Fruit fly (Drosophila melanogaster) whole organism, embryonic: ENCODE data around the gene CG33299.

Experiments used
- ATbp ChIP-seq: fragments of 200-800 bp; sonication (Bioruptor generic); optimal IDR thresholded peaks from 2 replicates; lab custom pipeline; 2017; ENCODE audit warnings: missing biosample characterization, mild to moderate bottlenecking, missing genetic modification characterization, missing genetic modification reagents
- Abd-B ChIP-seq: fragments of 200-800 bp; sonication (Bioruptor generic); optimal IDR thresholded peaks from 2 replicates; lab custom pipeline; 2018; ENCODE audit warnings: missing biosample characterization, mild to moderate bottlenecking, missing genetic modification characterization, moderate library complexity
- CG10267 ChIP-seq: fragments of 200-800 bp; sonication (Bioruptor generic); optimal IDR thresholded peaks from 2 replicates; lab custom pipeline; 2018; ENCODE audit warnings: missing biosample characterization, mild to moderate bottlenecking, missing genetic modification characterization, moderate library complexity
- CG11504 ChIP-seq: fragments of 200-800 bp; sonication (Bioruptor generic); optimal IDR thresholded peaks from 3 replicates; lab custom pipeline; 2019; ENCODE audit warnings: missing biosample characterization, mild to moderate bottlenecking, missing genetic modification characterization, moderate library complexity
- CG12104 ChIP-seq: fragments of 200-800 bp; sonication (Bioruptor generic); optimal IDR thresholded peaks from 3 replicates; lab custom pipeline; 2016; ENCODE audit warnings: missing biosample characterization, missing genetic modification characterization
- CG12236 ChIP-seq: fragments of 200-800 bp; sonication (Bioruptor generic); optimal IDR thresholded peaks from 2 replicates; lab custom pipeline; 2016; ENCODE audit warnings: missing biosample characterization, missing genetic modification characterization
- CG1233 ChIP-seq: fragments of 200-800 bp; sonication (Bioruptor generic); optimal IDR thresholded peaks from 4 replicates; lab custom pipeline; 2018; ENCODE audit warnings: missing biosample characterization, mild to moderate bottlenecking, missing genetic modification characterization
- CG13287 ChIP-seq: fragments of 200-800 bp; sonication (Bioruptor generic); IDR thresholded peaks from 2 replicates; pipeline ENCODE4 v1.3.6; 2022; ENCODE audit warnings: missing biosample characterization, missing genetic modification characterization; ENCODE audit not compliant: partially characterized antibody
- CG15073 ChIP-seq: fragments of 200-800 bp; sonication (Bioruptor generic); optimal IDR thresholded peaks from 2 replicates; lab custom pipeline; 2016; ENCODE audit warnings: missing biosample characterization, missing genetic modification characterization
- CG15269 ChIP-seq: fragments of 200-800 bp; sonication (Bioruptor generic); optimal IDR thresholded peaks from 2 replicates; lab custom pipeline; 2018; ENCODE audit warnings: missing biosample characterization, mild to moderate bottlenecking, missing genetic modification characterization, moderate library complexity
- CG1529 ChIP-seq: fragments of 200-800 bp; sonication (Bioruptor generic); optimal IDR thresholded peaks from 3 replicates; lab custom pipeline; 2018; ENCODE audit warnings: missing biosample characterization, missing genetic modification characterization
- CG15479 ChIP-seq: fragments of 200-800 bp; sonication (Bioruptor generic); optimal IDR thresholded peaks from 3 replicates; lab custom pipeline; 2019; ENCODE audit warnings: missing biosample characterization, mild to moderate bottlenecking, missing genetic modification characterization, moderate library complexity
- CG1602 ChIP-seq: fragments of 200-800 bp; sonication (Bioruptor generic); optimal IDR thresholded peaks from 3 replicates; lab custom pipeline; 2016; ENCODE audit warnings: missing biosample characterization, missing genetic modification characterization
- CG1647 ChIP-seq: fragments of 200-800 bp; sonication (Bioruptor generic); optimal IDR thresholded peaks from 3 replicates; lab custom pipeline; 2016; ENCODE audit warnings: missing biosample characterization, missing genetic modification characterization
- CG16779 ChIP-seq: fragments of 200-800 bp; sonication (Bioruptor generic); IDR thresholded peaks from 2 replicates; pipeline ENCODE4 v1.3.6; 2022; ENCODE audit warnings: missing biosample characterization, missing genetic modification characterization
- CG2120 ChIP-seq: fragments of 200-800 bp; sonication (Bioruptor generic); optimal IDR thresholded peaks from 3 replicates; lab custom pipeline; 2016; ENCODE audit warnings: missing biosample characterization, missing genetic modification characterization
- CG2202 ChIP-seq: fragments of 200-800 bp; sonication (Bioruptor generic); optimal IDR thresholded peaks from 2 replicates; lab custom pipeline; 2018; ENCODE audit warnings: missing biosample characterization, mild to moderate bottlenecking, missing genetic modification characterization
- CG31224 ChIP-seq: fragments of 200-800 bp; sonication (Bioruptor generic); IDR thresholded peaks from 2 replicates; pipeline ENCODE4 v1.3.6; 2022; ENCODE audit warnings: missing biosample characterization, missing genetic modification characterization
- CG32532 ChIP-seq: fragments of 200-800 bp; sonication (Bioruptor generic); IDR thresholded peaks from 2 replicates; pipeline ENCODE4 v1.3.6; 2022; ENCODE audit warnings: missing biosample characterization, missing genetic modification characterization
- CG4404 ChIP-seq: fragments of 200-800 bp; sonication (Bioruptor generic); IDR thresholded peaks from 2 replicates; pipeline ENCODE4 v1.3.6; 2022; ENCODE audit warnings: missing biosample characterization, missing genetic modification characterization
- CG4854 ChIP-seq: fragments of 200-800 bp; sonication (Bioruptor generic); optimal IDR thresholded peaks from 2 replicates; lab custom pipeline; 2016; ENCODE audit warnings: missing biosample characterization, missing genetic modification characterization, inconsistent platforms
- CG6175 ChIP-seq: fragments of 200-800 bp; sonication (Bioruptor generic); IDR thresholded peaks from 3 replicates; pipeline ENCODE4 v1.3.6; 2022; ENCODE audit warnings: missing biosample characterization, missing genetic modification characterization
- CG6689 ChIP-seq: fragments of 200-800 bp; sonication (Bioruptor generic); IDR thresholded peaks from 2 replicates; pipeline ENCODE4 v1.3.6; 2022; ENCODE audit warnings: missing biosample characterization, missing genetic modification characterization
- CG7745 ChIP-seq: fragments of 200-800 bp; sonication (Bioruptor generic); optimal IDR thresholded peaks from 2 replicates; lab custom pipeline; 2018; ENCODE audit warnings: missing biosample characterization, mild to moderate bottlenecking, missing genetic modification characterization, moderate library complexity
- CG9797 ChIP-seq: fragments of 200-800 bp; sonication (Bioruptor generic); optimal IDR thresholded peaks from 3 replicates; lab custom pipeline; 2018; ENCODE audit warnings: missing biosample characterization, mild to moderate bottlenecking, missing genetic modification characterization
- Dip2 ChIP-seq: fragments of 200-800 bp; sonication (Bioruptor generic); IDR thresholded peaks from 2 replicates; pipeline ENCODE4 v1.3.6; 2022; ENCODE audit warnings: missing biosample characterization, missing genetic modification characterization
- E2f1 ChIP-seq: fragments of 200-800 bp; sonication (Bioruptor generic); IDR thresholded peaks from 2 replicates; pipeline ENCODE4 v1.3.6; 2022; ENCODE audit warnings: missing biosample characterization, missing genetic modification characterization
- E2f2 ChIP-seq: fragments of 200-800 bp; sonication (Bioruptor generic); IDR thresholded peaks from 2 replicates; pipeline ENCODE4 v1.3.6; 2022; ENCODE audit warnings: missing biosample characterization, missing genetic modification characterization
- Ets65A ChIP-seq: fragments of 200-800 bp; sonication (Bioruptor generic); peaks from one replicate; lab custom pipeline; 2016; ENCODE audit warnings: missing biosample characterization, missing genetic modification characterization
- Ets97D ChIP-seq: fragments of 200-800 bp; sonication (Bioruptor generic); optimal IDR thresholded peaks from 3 replicates; lab custom pipeline; 2016; ENCODE audit warnings: missing biosample characterization, missing genetic modification characterization
- H15 ChIP-seq: fragments of 200-800 bp; sonication (Bioruptor generic); IDR thresholded peaks from 3 replicates; pipeline ENCODE4 v1.3.6; 2022; ENCODE audit warnings: missing biosample characterization, missing genetic modification characterization
- HLH4C ChIP-seq: fragments of 200-800 bp; sonication (Bioruptor generic); IDR thresholded peaks from 3 replicates; pipeline ENCODE4 v1.3.6; 2022; ENCODE audit warnings: missing biosample characterization, missing genetic modification characterization; ENCODE audit not compliant: partially characterized antibody
- Hmr ChIP-seq: fragments of 200-800 bp; sonication (Bioruptor generic); optimal IDR thresholded peaks from 3 replicates; lab custom pipeline; 2017; ENCODE audit warnings: mild to moderate bottlenecking, missing biosample characterization, missing genetic modification reagents, missing genetic modification characterization
- Hr39 ChIP-seq: fragments of >200 bp; optimal IDR thresholded peaks from 2 replicates; lab custom pipeline; 2017
- Lim3 ChIP-seq: fragments of 200-800 bp; sonication (Bioruptor generic); IDR thresholded peaks from 2 replicates; pipeline ENCODE4 v1.3.6; 2022; ENCODE audit warnings: missing biosample characterization, missing genetic modification characterization
- Lpt ChIP-seq: fragments of >200 bp; optimal IDR thresholded peaks from 2 replicates; lab custom pipeline; 2018; ENCODE audit warnings: missing biosample characterization, missing genetic modification characterization
- Nf-YB ChIP-seq: fragments of 200-800 bp; sonication (Bioruptor generic); optimal IDR thresholded peaks from 3 replicates; lab custom pipeline; 2019; ENCODE audit warnings: missing biosample characterization, mild to moderate bottlenecking, missing genetic modification characterization, moderate library complexity
- PHDP ChIP-seq: fragments of 200-800 bp; sonication (Bioruptor generic); optimal IDR thresholded peaks from 3 replicates; lab custom pipeline; 2018; ENCODE audit warnings: missing biosample characterization, mild to moderate bottlenecking, missing genetic modification characterization, moderate library complexity
- Rfx ChIP-seq: fragments of 200-800 bp; sonication (Bioruptor generic); IDR thresholded peaks from 2 replicates; pipeline ENCODE4 v1.3.6; 2022; ENCODE audit warnings: missing biosample characterization, missing genetic modification characterization
- Usf ChIP-seq: fragments of 200-800 bp; sonication (Bioruptor generic); optimal IDR thresholded peaks from 2 replicates; lab custom pipeline; 2017; ENCODE audit warnings: missing genotype, missing biosample characterization, missing genetic modification characterization
- Xrp1 ChIP-seq: fragments of 200-800 bp; sonication (Bioruptor generic); IDR thresholded peaks from 2 replicates; pipeline ENCODE4 v1.3.6; 2022; ENCODE audit warnings: missing biosample characterization, missing genetic modification characterization
- YL-1 ChIP-seq: fragments of 200-800 bp; sonication (Bioruptor generic); optimal IDR thresholded peaks from 3 replicates; lab custom pipeline; 2017; ENCODE audit warnings: missing biosample characterization, mild to moderate bottlenecking, missing genetic modification characterization
- btn ChIP-seq: fragments of 200-800 bp; sonication (Bioruptor generic); optimal IDR thresholded peaks from 2 replicates; lab custom pipeline; 2016; ENCODE audit warnings: missing biosample characterization, missing genetic modification characterization
- corto ChIP-seq: fragments of 200-800 bp; sonication (Bioruptor generic); optimal IDR thresholded peaks from 2 replicates; lab custom pipeline; 2016; ENCODE audit warnings: missing biosample characterization, mild to moderate bottlenecking, missing genetic modification characterization, moderate library complexity
- disco-r ChIP-seq: fragments of 200-800 bp; sonication (Bioruptor generic); optimal IDR thresholded peaks from 2 replicates; lab custom pipeline; 2016; ENCODE audit warnings: missing biosample characterization, missing genetic modification characterization
- ems ChIP-seq: fragments of 200-800 bp; sonication (Bioruptor generic); optimal IDR thresholded peaks from 3 replicates; lab custom pipeline; 2016; ENCODE audit warnings: missing biosample characterization, missing genetic modification characterization
- grau ChIP-seq: fragments of 200-800 bp; optimal IDR thresholded peaks from 3 replicates; lab custom pipeline; 2019; ENCODE audit warnings: missing biosample characterization, mild to moderate bottlenecking, missing genetic modification characterization, moderate library complexity
- inv ChIP-seq: fragments of 200-800 bp; sonication (Bioruptor generic); IDR thresholded peaks from 2 replicates; pipeline ENCODE4 v1.3.6; 2022; ENCODE audit warnings: missing biosample characterization, missing genetic modification characterization; ENCODE audit not compliant: partially characterized antibody
- luna ChIP-seq: fragments of 200-800 bp; sonication (Bioruptor generic); optimal IDR thresholded peaks from 2 replicates; lab custom pipeline; 2016; ENCODE audit warnings: missing biosample characterization, missing genetic modification characterization
- otp ChIP-seq: fragments of 200-800 bp; sonication (Bioruptor generic); IDR thresholded peaks from 3 replicates; pipeline ENCODE4, ENCODE4 v1.3.6; 2022; ENCODE audit warnings: missing biosample characterization, missing genetic modification characterization
- row ChIP-seq: fragments of 200-800 bp; sonication (Bioruptor generic); IDR thresholded peaks from 3 replicates; pipeline ENCODE4 v1.3.6; 2022; ENCODE audit warnings: missing biosample characterization, missing genetic modification characterization
- vfl ChIP-seq: fragments of 200-800 bp; sonication (Bioruptor generic); optimal IDR thresholded peaks from 2 replicates; lab custom pipeline; 2016; ENCODE audit warnings: missing biosample characterization, missing genetic modification characterization
- zf30C ChIP-seq: fragments of 200-800 bp; sonication (Bioruptor generic); optimal IDR thresholded peaks from 3 replicates; lab custom pipeline; 2018; ENCODE audit warnings: missing biosample characterization, mild to moderate bottlenecking, missing genetic modification characterization

CG33299 gene

DNA sequence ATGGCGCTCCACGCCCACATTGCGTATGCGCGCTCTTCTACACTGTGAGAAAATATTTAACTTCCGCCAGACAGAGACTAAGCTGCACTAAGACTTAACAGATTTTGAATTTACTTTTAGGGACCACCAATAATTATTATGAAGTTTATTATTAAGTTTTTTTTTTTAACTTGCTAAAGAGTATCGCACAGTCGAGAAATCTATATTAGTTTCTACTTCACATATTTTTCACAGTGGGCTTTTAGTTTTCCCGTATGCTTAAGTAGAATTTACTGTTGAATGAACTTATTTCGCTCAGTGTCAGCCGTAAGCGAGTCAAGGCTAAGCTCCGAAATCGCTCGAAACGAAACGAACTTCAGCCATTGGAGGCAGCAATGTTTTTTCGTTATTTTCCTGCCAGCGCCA is 4.1 kb downstream of the CG33299 start (continued):
- TF ChIP-seq CG4854 (no peak), CG15479 (GFP tag; lab: Kevin White, UChicago) (no peak), HLH4C (no peak), Usf (peak; percentile 23), row (GFP tag; lab: Robert Waterston, UW) (peak; percentile 87), CG9797 (GFP tag; lab: Kevin White, UChicago) (no peak), CG1233 (peak; percentile 75), btn (GFP tag; lab: Kevin White, UChicago) (no peak), CG4404 (GFP tag; lab: Robert Waterston, UW) (peak; percentile 41), inv (GFP tag; lab: Robert Waterston, UW) (no peak), CG31224 (GFP tag; lab: Robert Waterston, UW) (peak; percentile 71), Hr39 (lab: Kevin White, UChicago) (no peak), Dip2 (no peak)

DNA sequence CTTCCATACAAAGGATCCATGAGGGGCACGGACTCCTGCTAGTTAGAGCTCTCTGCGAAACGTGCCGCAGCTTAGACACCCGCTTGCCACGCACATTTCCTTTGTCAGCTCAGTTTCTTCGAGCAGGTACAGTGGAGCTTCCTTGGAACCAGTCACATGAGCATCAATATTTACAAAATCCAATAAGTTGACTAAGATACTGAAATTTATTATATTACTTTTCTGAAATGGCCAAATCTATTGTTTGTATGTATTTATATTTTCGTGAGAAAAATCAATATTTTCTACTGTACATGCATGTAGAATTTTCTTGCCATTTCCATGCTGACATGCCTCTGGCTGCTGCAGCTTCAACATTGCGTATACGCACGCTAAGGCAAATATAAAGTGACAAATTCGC is 6.6 kb downstream of the CG33299 start:
- no peak for TF ChIP-seq btn (GFP tag; lab: Kevin White, UChicago)
- TF ChIP-seq vfl (GFP tag; lab: Kevin White, UChicago) = no peak
- TF ChIP-seq E2f2 (GFP tag; lab: Robert Waterston, UW) = no peak
- TF ChIP-seq CG32532 = no peak
- no peak for TF ChIP-seq CG6175 (GFP tag; lab: Robert Waterston, UW)
- no peak for TF ChIP-seq Hmr (GFP tag; lab: Kevin White, UChicago)
- no peak for TF ChIP-seq Abd-B (GFP tag; lab: Kevin White, UChicago)
- no peak for TF ChIP-seq CG16779 (GFP tag; lab: Robert Waterston, UW)
- peak; percentile 46 for TF ChIP-seq grau (tag; lab: Kevin White, UChicago)
- no peak for TF ChIP-seq ATbp (GFP tag; lab: Kevin White, UChicago)
- TF ChIP-seq CG12236 (GFP tag; lab: Kevin White, UChicago) = no peak
- TF ChIP-seq Lpt = no peak
- no peak for TF ChIP-seq CG1529 (GFP tag; lab: Kevin White, UChicago)
- peak; percentile 20 for TF ChIP-seq CG2120
- TF ChIP-seq CG15269 (tag; lab: Kevin White, UChicago) = no peak
- TF ChIP-seq CG6689 (GFP tag; lab: Robert Waterston, UW) = no peak
- TF ChIP-seq zf30C (GFP tag; lab: Kevin White, UChicago) = no peak
- TF ChIP-seq CG12104 (GFP tag; lab: Kevin White, UChicago) = no peak
- no peak for TF ChIP-seq PHDP (tag; lab: Kevin White, UChicago)
- no peak for TF ChIP-seq Ets65A (GFP tag; lab: Kevin White, UChicago)
- TF ChIP-seq CG7745 (tag; lab: Kevin White, UChicago) = no peak
- TF ChIP-seq Rfx = peak; percentile 13; the same call in 1 of the 2 replicates
- no peak for TF ChIP-seq Ets97D
- TF ChIP-seq luna (GFP tag; lab: Kevin White, UChicago) = no peak
- TF ChIP-seq corto (GFP tag; lab: Kevin White, UChicago) = no peak
- TF ChIP-seq CG1602 (GFP tag; lab: Kevin White, UChicago) = no peak
- TF ChIP-seq CG11504 (tag; lab: Kevin White, UChicago) = peak; percentile 16
- no peak for TF ChIP-seq H15 (GFP tag; lab: Robert Waterston, UW)
- TF ChIP-seq Xrp1 (GFP tag; lab: Robert Waterston, UW) = no peak
- no peak for TF ChIP-seq CG13287
- no peak for TF ChIP-seq YL-1
- TF ChIP-seq otp (GFP tag; lab: Robert Waterston, UW) = no peak
- no peak for TF ChIP-seq CG10267 (tag; lab: Kevin White, UChicago)
- no peak for TF ChIP-seq ems
- no peak for TF ChIP-seq disco-r (GFP tag; lab: Kevin White, UChicago)
- TF ChIP-seq Nf-YB (GFP tag; lab: Kevin White, UChicago) = no peak
- no peak for TF ChIP-seq CG1647 (GFP tag; lab: Kevin White, UChicago)
- TF ChIP-seq Lim3 (GFP tag; lab: Robert Waterston, UW) = no peak
- TF ChIP-seq CG15073 = no peak
- no peak for TF ChIP-seq E2f1 (GFP tag; lab: Robert Waterston, UW)
- no peak for TF ChIP-seq CG2202 (tag; lab: Kevin White, UChicago)
